Fruit fly (Drosophila melanogaster) whole organism, wandering third instar larva: ENCODE measurements around the gene Dus1.

Experiments used
- Abd-B ChIP-seq: fragments of >200 bp; optimal IDR thresholded peaks from 2 replicates; lab custom pipeline; 2017; ENCODE audit warnings: missing biosample characterization, missing genetic modification characterization
- CG32264 ChIP-seq: fragments of 200-800 bp; sonication (Bioruptor generic); optimal IDR thresholded peaks from 2 replicates; lab custom pipeline; 2016; ENCODE audit warnings: missing biosample characterization, missing genetic modification characterization
- CG9705 ChIP-seq: fragments of 200-800 bp; sonication (Bioruptor generic); optimal IDR thresholded peaks from 2 replicates; lab custom pipeline; 2018; ENCODE audit warnings: missing biosample characterization, mild to moderate bottlenecking, missing genetic modification characterization
- CrebA ChIP-seq: fragments of 200-800 bp; sonication (Bioruptor generic); optimal IDR thresholded peaks from 2 replicates; lab custom pipeline; 2016; ENCODE audit warnings: missing biosample characterization, mild to moderate bottlenecking, missing genetic modification characterization, borderline replicate concordance
- Dfd ChIP-seq: fragments of >200 bp; optimal IDR thresholded peaks from 2 replicates; lab custom pipeline; 2017; ENCODE audit warnings: missing biosample characterization, missing genetic modification characterization
- Dif ChIP-seq: fragments of 200-275, 200-300 bp; sonication (Bioruptor generic); optimal IDR thresholded peaks from 2 replicates; lab custom pipeline; 2018; ENCODE audit warnings: missing biosample characterization, missing genetic modification characterization; ENCODE audit not compliant: partially characterized antibody
- GATAd ChIP-seq: sonication (Bioruptor generic); optimal IDR thresholded peaks from 2 replicates; lab custom pipeline; 2016; ENCODE audit warnings: missing biosample characterization, missing genetic modification characterization
- HLH106 ChIP-seq: fragments of 200-800 bp; optimal IDR thresholded peaks from 3 replicates; lab custom pipeline; 2019; ENCODE audit warnings: missing biosample characterization, mild to moderate bottlenecking, missing genetic modification characterization, moderate library complexity
- Hnf4 ChIP-seq: fragments of 200-800 bp; sonication (Bioruptor generic); optimal IDR thresholded peaks from 2 replicates; lab custom pipeline; 2016; ENCODE audit warnings: missing biosample characterization, mild to moderate bottlenecking, missing genetic modification characterization
- Hr78 ChIP-seq: fragments of >200 bp; optimal IDR thresholded peaks from 2 replicates; lab custom pipeline; 2017; ENCODE audit warnings: missing biosample characterization, missing genetic modification characterization
- Hr83 ChIP-seq: fragments of 200-300 bp; sonication (Bioruptor generic); optimal IDR thresholded peaks from 2 replicates; lab custom pipeline; 2016; ENCODE audit warnings: missing biosample characterization, mild to moderate bottlenecking, missing genetic modification characterization, moderate library complexity; ENCODE audit not compliant: poor library complexity, severe bottlenecking
- Jra ChIP-seq: sonication (Bioruptor generic); optimal IDR thresholded peaks from 2 replicates; lab custom pipeline; 2016; ENCODE audit warnings: missing biosample characterization, missing genetic modification characterization
- Mio ChIP-seq: sonication (Bioruptor generic); optimal IDR thresholded peaks from 2 replicates; lab custom pipeline; 2016; ENCODE audit warnings: missing biosample characterization, missing genetic modification characterization
- Myc ChIP-seq: fragments of >200 bp; optimal IDR thresholded peaks from 2 replicates; lab custom pipeline; 2017
- N ChIP-seq: fragments of >200 bp; optimal IDR thresholded peaks from 2 replicates; lab custom pipeline; 2018; ENCODE audit warnings: missing biosample characterization, missing external identifiers, missing genetic modification characterization
- OdsH ChIP-seq: fragments of 200-800 bp; sonication (Bioruptor generic); optimal IDR thresholded peaks from 2 replicates; lab custom pipeline; 2016; ENCODE audit warnings: missing biosample characterization, mild to moderate bottlenecking, missing genetic modification characterization
- Rel ChIP-seq, 2 experiments: fragments of 200-800 bp; sonication (Bioruptor generic) in 1 of 2; optimal IDR thresholded peaks; 2 replicates in 1 of 2; 3 replicates in 1 of 2; lab custom pipeline; 2016 to 2019; ENCODE audit warnings: mild to moderate bottlenecking in 2 of 2, missing biosample characterization in 2 of 2, missing genetic modification characterization in 2 of 2, moderate library complexity in 1 of 2
- Sp1 ChIP-seq: fragments of 200-800 bp; sonication (Bioruptor generic); optimal IDR thresholded peaks from 3 replicates; lab custom pipeline; 2019; ENCODE audit warnings: missing biosample characterization, mild to moderate bottlenecking, missing genetic modification characterization, moderate library complexity
- Vsx2 ChIP-seq: fragments of 200-300, 225-300 bp; sonication (Bioruptor generic); optimal IDR thresholded peaks from 2 replicates; lab custom pipeline; 2018; ENCODE audit warnings: missing biosample characterization, missing genetic modification characterization; ENCODE audit not compliant: partially characterized antibody
- br ChIP-seq: fragments of 200-800 bp; sonication (Bioruptor generic); optimal IDR thresholded peaks from 2 replicates; lab custom pipeline; 2016; ENCODE audit warnings: missing biosample characterization, missing genetic modification characterization
- brk ChIP-seq: fragments of 200-800 bp; sonication (Bioruptor generic); optimal IDR thresholded peaks from 2 replicates; lab custom pipeline; 2016; ENCODE audit warnings: missing biosample characterization, mild to moderate bottlenecking, missing genetic modification characterization
- dl ChIP-seq, 2 experiments: fragments of 175-275, 200-275 bp in 1 of 2; fragments of 200-275 bp in 1 of 2; sonication (Bioruptor generic); optimal IDR thresholded peaks; lab custom pipeline; 2018; ENCODE audit warnings: mild to moderate bottlenecking in 2 of 2, missing biosample characterization in 2 of 2, missing genetic modification characterization in 2 of 2, moderate library complexity in 2 of 2; ENCODE audit not compliant: partially characterized antibody in 2 of 2, insufficient read depth in 1 of 2
- dmrt93B ChIP-seq: fragments of 200-800 bp; sonication (Bioruptor generic); optimal IDR thresholded peaks from 2 replicates; lab custom pipeline; 2018; ENCODE audit warnings: missing biosample characterization, mild to moderate bottlenecking, missing genetic modification characterization
- dsf ChIP-seq: sonication (Bioruptor generic); optimal IDR thresholded peaks from 2 replicates; lab custom pipeline; 2016; ENCODE audit warnings: missing biosample characterization, missing genetic modification characterization, borderline replicate concordance
- ey ChIP-seq: fragments of 200-800 bp; sonication (Bioruptor generic); optimal IDR thresholded peaks from 2 replicates; lab custom pipeline; 2016; ENCODE audit warnings: missing biosample characterization, missing genetic modification characterization
- foxo ChIP-seq, 2 experiments: fragments of 200-800 bp; sonication (Bioruptor generic); optimal IDR thresholded peaks; 2 replicates in 1 of 2; 3 replicates in 1 of 2; lab custom pipeline; 2016 to 2017; ENCODE audit warnings: missing biosample characterization in 2 of 2, missing genetic modification characterization in 2 of 2
- fru ChIP-seq: fragments of 200-800 bp; sonication (Bioruptor generic); optimal IDR thresholded peaks from 3 replicates; lab custom pipeline; 2016; ENCODE audit warnings: missing biosample characterization, mild to moderate bottlenecking, missing genetic modification characterization
- h ChIP-seq: fragments of 200-800 bp; sonication (Bioruptor generic); optimal IDR thresholded peaks from 3 replicates; lab custom pipeline; 2016; ENCODE audit warnings: missing biosample characterization, mild to moderate bottlenecking, missing genetic modification characterization
- jim ChIP-seq: fragments of 175-275, 200-325 bp; sonication (Bioruptor generic); optimal IDR thresholded peaks from 2 replicates; lab custom pipeline; 2016; ENCODE audit warnings: missing biosample characterization, mild to moderate bottlenecking, missing genetic modification characterization
- lola ChIP-seq: fragments of >200 bp; optimal IDR thresholded peaks from 2 replicates; lab custom pipeline; 2017; ENCODE audit warnings: missing biosample characterization, missing genetic modification characterization
- pan ChIP-seq: fragments of >200 bp; optimal IDR thresholded peaks from 2 replicates; lab custom pipeline; 2017
- psq ChIP-seq: fragments of 200-800 bp; sonication (Bioruptor generic); optimal IDR thresholded peaks from 3 replicates; lab custom pipeline; 2017; ENCODE audit warnings: missing biosample characterization, mild to moderate bottlenecking, missing genetic modification characterization, moderate library complexity
- rgr ChIP-seq: fragments of 200-800 bp; sonication (Bioruptor generic); optimal IDR thresholded peaks from 3 replicates; lab custom pipeline; 2016; ENCODE audit warnings: missing biosample characterization, mild to moderate bottlenecking, missing genetic modification characterization
- sage ChIP-seq: fragments of 200-800 bp; sonication (Bioruptor generic); optimal IDR thresholded peaks from 2 replicates; lab custom pipeline; 2016; ENCODE audit warnings: missing biosample characterization, mild to moderate bottlenecking, missing genetic modification characterization
- sv ChIP-seq: fragments of 200-800 bp; sonication (Bioruptor generic); optimal IDR thresholded peaks from 3 replicates; lab custom pipeline; 2016; ENCODE audit warnings: missing biosample characterization, missing genetic modification characterization
- tai ChIP-seq: sonication (Bioruptor generic); optimal IDR thresholded peaks from 2 replicates; lab custom pipeline; 2016; ENCODE audit warnings: missing biosample characterization, missing genetic modification characterization
- usp ChIP-seq: fragments of >200 bp; optimal IDR thresholded peaks from 2 replicates; lab custom pipeline; 2017; ENCODE audit warnings: missing biosample characterization, missing genetic modification characterization
- woc ChIP-seq: sonication (Bioruptor generic); optimal IDR thresholded peaks from 2 replicates; lab custom pipeline; 2016; ENCODE audit warnings: missing biosample characterization, mild to moderate bottlenecking, missing genetic modification characterization

Gene Dus1

dm6 chr2L:250507-251215 lies 20.9 kb downstream of the Dus1 start, which contains the start of gene kis:
Gene kis (minus strand): TSS chr2L:250823.
- no peak for TF ChIP-seq brk (GFP tag; lab: Kevin White, UChicago)
- peak; percentile 21 for TF ChIP-seq rgr (GFP tag; lab: Kevin White, UChicago)
- peak; percentile 20 for TF ChIP-seq CG9705 (GFP tag; lab: Kevin White, UChicago)
- TF ChIP-seq CrebA, result no peak
- TF ChIP-seq Vsx2 (GFP tag; lab: Kevin White, UChicago), result no peak
- peak; percentile 13 for TF ChIP-seq Myc (lab: Kevin White, UChicago)
- TF ChIP-seq ey (GFP tag; lab: Kevin White, UChicago), result no peak
- no peak for TF ChIP-seq usp (GFP tag; lab: Kevin White, UChicago)
- no peak for TF ChIP-seq N (GFP tag; lab: Kevin White, UChicago)
- peak; percentile 41 for TF ChIP-seq br (GFP tag; lab: Kevin White, UChicago)
- no peak for TF ChIP-seq Dfd (GFP tag; lab: Kevin White, UChicago)
- no peak for TF ChIP-seq dmrt93B (GFP tag; lab: Kevin White, UChicago)
- TF ChIP-seq Jra (GFP tag; lab: Kevin White, UChicago), result peak; percentile 64
- TF ChIP-seq foxo (GFP tag; optimal IDR thresholded peaks at IDR 0.05; lab: Kevin White, UChicago), result peak in 1 of 2 experiments; percentile 48
- TF ChIP-seq HLH106 (tag; lab: Kevin White, UChicago), result peak; percentile 34
- TF ChIP-seq Sp1 (GFP tag; lab: Kevin White, UChicago), result peak; percentile 55
- no peak for TF ChIP-seq Mio (GFP tag; lab: Kevin White, UChicago)
- no peak for TF ChIP-seq sv
- TF ChIP-seq h (GFP tag; lab: Kevin White, UChicago), result peak; percentile 69
- TF ChIP-seq psq, result peak; percentile 95
- TF ChIP-seq woc (GFP tag; lab: Kevin White, UChicago), result peak; percentile 11
- no peak for TF ChIP-seq lola
- TF ChIP-seq tai (GFP tag; lab: Kevin White, UChicago), result no peak
- no peak for TF ChIP-seq Hr78
- TF ChIP-seq Hnf4 (GFP tag; lab: Kevin White, UChicago), result no peak
- TF ChIP-seq GATAd, result no peak
- TF ChIP-seq dsf, result no peak
- no peak for TF ChIP-seq pan (lab: Kevin White, UChicago)
- TF ChIP-seq jim (GFP tag; lab: Kevin White, UChicago), result no peak
- no peak for TF ChIP-seq CG32264 (GFP tag; lab: Kevin White, UChicago)
- no peak for TF ChIP-seq Rel (GFP tag; optimal IDR thresholded peaks at IDR 0.05; lab: Kevin White, UChicago)
- TF ChIP-seq Rel (tag; optimal IDR thresholded peaks at IDR 0.05; lab: Kevin White, UChicago), result peak; percentile 31
- peak; percentile 33 for TF ChIP-seq Hr83 (GFP tag; lab: Kevin White, UChicago)
- no peak for TF ChIP-seq dl (GFP tag; optimal IDR thresholded peaks at IDR 0.05; lab: Kevin White, UChicago; ENCODE audit: insufficient read depth in 1 of 2, partially characterized antibody in 2 of 2)
- TF ChIP-seq Abd-B (GFP tag; lab: Kevin White, UChicago), result no peak
- no peak for TF ChIP-seq fru (GFP tag; lab: Kevin White, UChicago)
- TF ChIP-seq Dif (GFP tag; lab: Kevin White, UChicago), result no peak
- peak; percentile 5 for TF ChIP-seq OdsH (GFP tag; lab: Kevin White, UChicago)
- TF ChIP-seq sage (GFP tag; lab: Kevin White, UChicago), result no peak

dm6 chr2L:249048-249825 lies 22.3 kb downstream of the Dus1 start:
- peak; percentile 40 for TF ChIP-seq fru (GFP tag; lab: Kevin White, UChicago)
- TF ChIP-seq HLH106 (tag; lab: Kevin White, UChicago), result no peak
- TF ChIP-seq Jra (GFP tag; lab: Kevin White, UChicago), result peak; percentile 39
- TF ChIP-seq Rel (GFP tag; optimal IDR thresholded peaks at IDR 0.05; lab: Kevin White, UChicago), result no peak
- no peak for TF ChIP-seq Rel (tag; optimal IDR thresholded peaks at IDR 0.05; lab: Kevin White, UChicago)
- peak; percentile 37 for TF ChIP-seq ey (GFP tag; lab: Kevin White, UChicago)
- TF ChIP-seq woc (GFP tag; lab: Kevin White, UChicago), result peak; percentile 9
- TF ChIP-seq Hr83 (GFP tag; lab: Kevin White, UChicago), result no peak
- TF ChIP-seq dl (GFP tag; optimal IDR thresholded peaks at IDR 0.05; lab: Kevin White, UChicago; ENCODE audit: insufficient read depth in 1 of 2, partially characterized antibody in 2 of 2), result peak; percentile 63 to 83
- TF ChIP-seq Hnf4 (GFP tag; lab: Kevin White, UChicago), result peak; percentile 27
- no peak for TF ChIP-seq N (GFP tag; lab: Kevin White, UChicago)
- TF ChIP-seq psq, result peak; percentile 55
- TF ChIP-seq br (GFP tag; lab: Kevin White, UChicago), result peak; percentile 52
- TF ChIP-seq foxo (GFP tag; optimal IDR thresholded peaks at IDR 0.05; lab: Kevin White, UChicago), result peak in 1 of 2 experiments; percentile 49
- TF ChIP-seq Dfd (GFP tag; lab: Kevin White, UChicago), result no peak
- TF ChIP-seq jim (GFP tag; lab: Kevin White, UChicago), result no peak
- TF ChIP-seq Dif (GFP tag; lab: Kevin White, UChicago), result peak; percentile 90
- TF ChIP-seq, all 38 proteins: peak for 10
